Worm (Caenorhabditis elegans): ENCODE results near the gene slc-25A32.

Gene slc-25A32

ce11 chrII:8278415-8278814, 2.3 kb downstream of the slc-25A32 start, which contains the start of the genes mrpl-10 and clec-142 (continued):
- TF ChIP-seq rpc-1 (optimal IDR thresholded peaks at IDR 0.05) (no peak), rpc-1 (tag; optimal IDR thresholded peaks at IDR 0.05) (no peak), sdz-38 (tag; optimal IDR thresholded peaks at IDR 0.05) (no peak)

- TF ChIP-seq chd-7 (tag; optimal IDR thresholded peaks at IDR 0.05), result no peak
- no peak for TF ChIP-seq akir-1 (GFP tag; optimal IDR thresholded peaks at IDR 0.05)
- TF ChIP-seq dpl-1 (GFP tag; optimal IDR thresholded peaks at IDR 0.05), result peak; percentile 61
- TF ChIP-seq Y67H2A.10 (GFP tag; conservative IDR thresholded peaks at IDR 0.05), result no peak
- no peak for TF ChIP-seq sdz-38 (tag; optimal IDR thresholded peaks at IDR 0.05)
- 0 out of 2 replicates have a peak, but pooled peaks have one; percentile 33 for TF ChIP-seq ceh-91 (GFP tag; IDR thresholded peaks at IDR 0.05)
- no peak for TF ChIP-seq unc-130 (GFP tag; optimal IDR thresholded peaks at IDR 0.05)
- no peak for TF ChIP-seq nhr-179 (tag; optimal IDR thresholded peaks at IDR 0.05)
- TF ChIP-seq hlh-26 (GFP tag; conservative IDR thresholded peaks at IDR 0.05), result no peak
- TF ChIP-seq sea-2 (GFP tag; IDR thresholded peaks at IDR 0.05), result no peak
- TF ChIP-seq ztf-25 (GFP tag; IDR thresholded peaks at IDR 0.05), result no peak
- no peak for TF ChIP-seq nfya-1 (tag; optimal IDR thresholded peaks at IDR 0.05; ENCODE audit: borderline replicate concordance, insufficient read depth)
- TF ChIP-seq repo-1 (tag; optimal IDR thresholded peaks at IDR 0.05), result no peak
- TF ChIP-seq F33H1.4 (GFP tag; IDR thresholded peaks at IDR 0.05), result peak; percentile 75
- TF ChIP-seq madf-6 (GFP tag; IDR thresholded peaks at IDR 0.05), result peak; percentile 60; the same call in 1 of the 2 replicates
- TF ChIP-seq lsl-1 (GFP tag; optimal IDR thresholded peaks at IDR 0.05), result peak; percentile 3
- TF ChIP-seq F23B12.7 (tag; optimal IDR thresholded peaks at IDR 0.05; ENCODE audit: insufficient read depth), result peak; percentile 11
- TF ChIP-seq efl-1 (GFP tag; optimal IDR thresholded peaks at IDR 0.05), result peak; percentile 33
- TF ChIP-seq hsf-1 (GFP tag; IDR thresholded peaks at IDR 0.05), result peak; percentile 83; the same call in 1 of the 2 replicates
- TF ChIP-seq mes-4 (tag; optimal IDR thresholded peaks at IDR 0.05), result no peak
- no peak for TF ChIP-seq cebp-1 (GFP tag; IDR thresholded peaks at IDR 0.05)
- TF ChIP-seq cebp-1 (tag; optimal IDR thresholded peaks at IDR 0.05), result peak; percentile 13
- no peak for TF ChIP-seq K11D2.4 (GFP tag; IDR thresholded peaks at IDR 0.05)
These were observed 7.1 kb downstream of the slc-25A32 start, which contains the start of the genes nst-1 and cct-4 for ce11 chrII:8283158-8283717. Gene nst-1, minus strand, starts transcription at chrII:8283208. Gene cct-4, plus strand, starts transcription at chrII:8283667.

ce11 chrII:8285837-8286236, 9.7 kb downstream of the slc-25A32 start:
- TF ChIP-seq snpc-4 (GFP tag; optimal IDR thresholded peaks at IDR 0.05) (peak; percentile 33), snpc-4 (tag; optimal IDR thresholded peaks at IDR 0.05) (peak in 3 of 4 experiments; percentile 40 to 91 (median 89)), Y56A3A.18 (GFP tag; IDR thresholded peaks at IDR 0.05) (0 out of 2 replicates have a peak, but pooled peaks have one; percentile 30), B0336.3 (GFP tag; IDR thresholded peaks at IDR 0.05) (0 out of 2 replicates have a peak, but pooled peaks have one; percentile 6), snpc-1.1 (tag; optimal IDR thresholded peaks at IDR 0.05; ENCODE audit: insufficient read depth) (peak; percentile 80), mcd-1 (GFP tag; IDR thresholded peaks at IDR 0.05) (0 out of 2 replicates have a peak, but pooled peaks have one; percentile 17), madf-6 (GFP tag; IDR thresholded peaks at IDR 0.05) (0 out of 2 replicates have a peak, but pooled peaks have one; percentile 10), attf-6 (GFP tag; IDR thresholded peaks at IDR 0.05) (peak; percentile 80; the same call in 1 of the 2 replicates), pbrm-1 (GFP tag; IDR thresholded peaks at IDR 0.05) (peak; percentile 69), cebp-2 (GFP tag; IDR thresholded peaks at IDR 0.05) (0 out of 2 replicates have a peak, but pooled peaks have one; percentile 19)

ce11 chrII:8295296-8295695, 19.2 kb downstream of the slc-25A32 start, which contains the start of gene nlp-55:
Gene nlp-55, minus strand, starts transcription at chrII:8295396.
- TF ChIP-seq pha-4 (tag; optimal IDR thresholded peaks at IDR 0.05), result no peak
- no peak for TF ChIP-seq ztf-18 (tag; optimal IDR thresholded peaks at IDR 0.05)
- no peak for TF ChIP-seq sea-2 (GFP tag; IDR thresholded peaks at IDR 0.05)
- no peak for TF ChIP-seq ztf-22 (GFP tag; optimal IDR thresholded peaks at IDR 0.05)
- TF ChIP-seq ceh-40 (GFP tag; IDR thresholded peaks at IDR 0.05), result no peak
- TF ChIP-seq D2030.7 (GFP tag; IDR thresholded peaks at IDR 0.05), result no peak
- no peak for TF ChIP-seq let-607 (tag; optimal IDR thresholded peaks at IDR 0.05)
- no peak for TF ChIP-seq madf-3 (GFP tag; IDR thresholded peaks at IDR 0.05)
- no peak for TF ChIP-seq K11D2.4 (GFP tag; IDR thresholded peaks at IDR 0.05)
- TF ChIP-seq tbx-9 (tag; optimal IDR thresholded peaks at IDR 0.05; ENCODE audit: borderline replicate concordance), result no peak
- TF ChIP-seq Y56A3A.18 (GFP tag; IDR thresholded peaks at IDR 0.05), result no peak

Measured in whole organism, young adult.